Fruit fly (Drosophila melanogaster): ENCODE data around the gene NijC.

The NijC gene

DNA sequence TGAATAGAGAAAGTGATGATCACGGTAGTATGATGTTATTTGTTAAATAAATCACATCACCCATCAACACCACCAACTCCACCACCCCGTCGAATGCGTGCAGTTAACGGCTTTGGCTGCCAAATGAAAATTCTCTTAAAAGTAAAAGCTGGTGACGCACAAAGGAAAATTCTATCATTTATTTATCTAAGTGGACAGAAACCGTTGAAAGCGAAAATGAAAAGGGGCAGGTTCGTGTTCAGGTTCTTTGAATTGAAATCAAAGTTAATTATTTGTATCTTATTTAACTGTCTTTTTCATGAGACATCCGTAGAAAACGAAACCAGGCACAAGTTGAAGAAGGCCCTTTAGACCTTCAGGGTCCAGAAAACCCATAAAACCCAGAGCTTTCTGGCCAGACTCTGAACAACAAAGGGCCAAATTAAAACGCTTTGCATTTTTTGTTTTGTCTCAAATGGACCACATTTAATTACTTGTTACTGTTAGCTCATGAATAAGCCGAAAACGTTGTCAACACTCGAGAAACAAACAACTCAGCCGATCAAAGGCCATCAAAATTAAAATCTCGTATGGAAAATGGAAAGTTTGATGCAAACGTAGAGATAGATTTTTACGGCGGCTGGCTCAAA lies 28.6 kb upstream of the NijC start:
- TF ChIP-seq ttk (optimal IDR thresholded peaks at IDR 0.05) (no peak), insv (optimal IDR thresholded peaks at IDR 0.05) (no peak), h (optimal IDR thresholded peaks at IDR 0.05) (no peak), psq (optimal IDR thresholded peaks at IDR 0.05) (no peak), Sin3A (optimal IDR thresholded peaks at IDR 0.05) (no peak), Myc (optimal IDR thresholded peaks at IDR 0.05) (no peak)

DNA sequence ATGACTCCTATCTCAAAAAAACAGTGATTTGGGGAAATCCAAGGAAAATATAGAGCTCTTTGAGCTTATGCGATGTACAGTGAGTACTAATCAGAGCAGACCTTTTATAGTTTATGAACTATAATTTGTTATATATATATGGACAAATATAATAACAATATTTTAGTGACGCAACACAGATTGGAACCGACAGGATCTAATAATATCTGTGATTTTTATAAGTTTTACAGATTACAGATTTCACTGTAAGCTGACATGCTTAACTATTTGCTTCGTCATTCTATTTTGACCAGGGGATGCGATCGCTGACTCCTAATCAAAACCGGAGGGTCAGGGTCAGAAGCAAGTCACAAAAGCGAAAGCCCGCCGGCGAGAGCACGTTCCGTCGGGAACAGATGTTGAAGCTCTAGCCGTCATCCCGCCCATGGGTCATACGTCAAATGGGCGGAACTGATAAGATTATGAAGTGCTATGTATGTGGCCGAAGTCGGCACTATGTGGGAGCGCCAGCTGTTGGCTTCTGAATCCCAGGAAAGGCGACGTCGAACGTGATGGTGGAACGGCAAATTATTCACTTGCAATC lies 20.8 kb upstream of the NijC start, which contains the start of gene Gnmt:
TSS of gene Gnmt (plus strand) at position 568 of the 583 bp plus-strand sequence.
- TF ChIP-seq insv (optimal IDR thresholded peaks at IDR 0.05): no peak
- TF ChIP-seq Myc (optimal IDR thresholded peaks at IDR 0.05): no peak
- no peak for TF ChIP-seq ttk (optimal IDR thresholded peaks at IDR 0.05)

DNA sequence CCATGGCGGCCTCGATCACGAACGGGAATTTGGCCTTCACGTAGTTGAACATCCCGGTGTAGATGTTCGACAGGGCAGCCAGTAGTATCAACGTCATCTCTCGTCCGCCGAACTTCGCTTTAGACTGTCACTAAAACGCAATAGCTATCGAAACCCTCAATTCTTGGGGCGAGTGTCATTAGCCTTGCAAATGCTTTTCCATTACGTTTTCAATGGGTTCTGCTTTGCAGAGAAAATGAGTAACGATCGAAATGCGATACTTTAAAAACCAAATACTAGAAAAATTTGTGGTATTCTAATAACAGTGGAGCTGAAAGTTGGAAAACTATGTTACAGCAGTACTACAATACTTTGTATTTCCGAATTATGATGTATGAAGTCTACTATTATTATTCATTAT lies 18.8 kb upstream of the NijC start, which contains the start of gene CG43630:
TSS of gene CG43630 (minus strand) at position 101 of the 400 bp plus-strand sequence.
- TF ChIP-seq insv (optimal IDR thresholded peaks at IDR 0.05): no peak
- no peak for TF ChIP-seq Myc (optimal IDR thresholded peaks at IDR 0.05)
- TF ChIP-seq ttk (optimal IDR thresholded peaks at IDR 0.05): no peak
- TF ChIP-seq psq (optimal IDR thresholded peaks at IDR 0.05): no peak
- TF ChIP-seq Sin3A (optimal IDR thresholded peaks at IDR 0.05): no peak
- TF ChIP-seq h (optimal IDR thresholded peaks at IDR 0.05): no peak

DNA sequence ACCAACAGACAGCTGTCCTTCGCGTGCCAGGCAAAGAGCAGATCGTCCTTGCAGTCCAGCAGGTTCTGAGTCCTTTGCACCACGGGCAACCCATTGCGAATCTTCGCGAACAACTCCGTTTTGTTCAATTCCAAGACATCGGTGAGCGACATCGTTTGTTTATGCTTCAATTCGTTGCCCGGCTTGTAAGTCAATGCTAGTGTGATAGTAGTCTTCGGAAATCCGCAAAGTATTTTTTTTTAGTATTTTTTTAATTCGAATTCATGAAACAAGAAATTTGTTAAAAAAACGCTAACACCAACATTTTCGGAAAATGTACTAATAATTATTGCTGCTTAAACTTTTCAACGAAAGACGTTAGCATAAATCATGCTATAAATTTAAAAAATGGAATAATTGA lies 16.1 kb upstream of the NijC start, which contains the start of gene mbo:
TSS of gene mbo (minus strand) at position 203 of the 400 bp plus-strand sequence.
- no peak for TF ChIP-seq insv (optimal IDR thresholded peaks at IDR 0.05)
- TF ChIP-seq Myc (optimal IDR thresholded peaks at IDR 0.05): no peak
- TF ChIP-seq ttk (optimal IDR thresholded peaks at IDR 0.05): no peak
- TF ChIP-seq Sin3A (optimal IDR thresholded peaks at IDR 0.05): no peak
- TF ChIP-seq psq (optimal IDR thresholded peaks at IDR 0.05): no peak
- no peak for TF ChIP-seq h (optimal IDR thresholded peaks at IDR 0.05)

DNA sequence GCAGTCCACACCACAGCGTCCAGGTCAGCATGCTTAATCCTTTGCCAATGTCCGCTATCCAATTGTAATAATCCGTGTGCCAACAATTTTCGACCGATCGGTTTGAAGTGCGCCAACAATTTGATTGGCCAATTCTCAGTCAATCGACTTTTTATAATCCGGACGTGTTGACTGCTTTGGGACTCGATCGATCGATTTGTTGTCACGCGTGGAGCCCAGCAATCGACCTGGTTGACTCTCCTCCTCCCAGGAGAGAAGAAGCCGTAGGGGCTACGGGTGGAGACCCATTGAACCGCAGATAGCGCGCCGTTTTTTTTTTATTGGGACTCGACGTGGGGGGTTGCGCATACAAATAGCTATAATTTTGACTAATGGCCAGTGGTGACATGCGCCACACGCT lies 13.7 kb upstream of the NijC start, which contains the start of gene Cyp313a4:
TSS of gene Cyp313a4 (minus strand) at position 101 of the 400 bp plus-strand sequence.
- TF ChIP-seq Myc (optimal IDR thresholded peaks at IDR 0.05) (no peak), psq (optimal IDR thresholded peaks at IDR 0.05) (no peak), ttk (optimal IDR thresholded peaks at IDR 0.05) (no peak), h (optimal IDR thresholded peaks at IDR 0.05) (no peak), Sin3A (optimal IDR thresholded peaks at IDR 0.05) (no peak), insv (optimal IDR thresholded peaks at IDR 0.05) (no peak)

DNA sequence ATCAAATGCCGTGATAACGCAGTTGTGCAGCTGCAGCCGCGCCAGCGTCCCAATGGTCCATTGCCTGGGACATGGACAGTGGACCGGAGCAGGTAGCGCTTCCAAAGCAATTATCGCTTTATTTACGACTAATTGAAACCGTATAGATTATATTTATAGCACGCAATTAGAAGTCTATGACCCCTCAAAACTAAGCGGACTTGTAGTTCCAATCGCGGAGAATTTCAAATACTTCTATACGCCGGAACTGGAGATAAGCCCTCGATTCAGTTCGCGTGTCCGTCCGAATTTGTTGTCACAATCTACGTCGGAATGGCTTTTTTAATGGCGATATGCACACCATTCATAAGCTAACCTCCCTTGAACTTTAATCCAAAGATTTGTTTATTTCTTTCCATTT lies 9.6 kb upstream of the NijC start:
- TF ChIP-seq h (optimal IDR thresholded peaks at IDR 0.05) (no peak), psq (optimal IDR thresholded peaks at IDR 0.05) (no peak)

DNA sequence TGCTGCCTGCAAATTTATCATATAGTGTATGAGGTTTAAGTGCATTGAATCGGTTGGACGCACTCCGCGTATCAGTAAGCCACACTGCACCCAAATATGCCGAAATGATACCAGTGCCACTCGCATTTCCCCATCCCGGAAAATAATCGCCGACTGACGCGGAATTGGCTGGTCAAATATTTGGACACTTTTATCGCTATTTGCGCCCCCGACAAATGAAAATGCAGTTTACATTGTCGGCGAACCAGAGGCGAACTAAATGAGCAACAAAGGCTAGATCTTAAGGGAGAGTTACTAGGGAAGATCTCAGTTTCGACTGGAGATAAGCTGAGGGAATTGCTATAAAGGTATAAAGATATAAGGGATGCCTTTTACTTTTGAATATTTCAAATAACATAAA lies 6.8 kb upstream of the NijC start:
- no peak for TF ChIP-seq Myc (optimal IDR thresholded peaks at IDR 0.05)
- no peak for TF ChIP-seq ttk (optimal IDR thresholded peaks at IDR 0.05)
- no peak for TF ChIP-seq h (optimal IDR thresholded peaks at IDR 0.05)
- no peak for TF ChIP-seq insv (optimal IDR thresholded peaks at IDR 0.05)
- no peak for TF ChIP-seq Sin3A (optimal IDR thresholded peaks at IDR 0.05)
- TF ChIP-seq psq (optimal IDR thresholded peaks at IDR 0.05): no peak

DNA sequence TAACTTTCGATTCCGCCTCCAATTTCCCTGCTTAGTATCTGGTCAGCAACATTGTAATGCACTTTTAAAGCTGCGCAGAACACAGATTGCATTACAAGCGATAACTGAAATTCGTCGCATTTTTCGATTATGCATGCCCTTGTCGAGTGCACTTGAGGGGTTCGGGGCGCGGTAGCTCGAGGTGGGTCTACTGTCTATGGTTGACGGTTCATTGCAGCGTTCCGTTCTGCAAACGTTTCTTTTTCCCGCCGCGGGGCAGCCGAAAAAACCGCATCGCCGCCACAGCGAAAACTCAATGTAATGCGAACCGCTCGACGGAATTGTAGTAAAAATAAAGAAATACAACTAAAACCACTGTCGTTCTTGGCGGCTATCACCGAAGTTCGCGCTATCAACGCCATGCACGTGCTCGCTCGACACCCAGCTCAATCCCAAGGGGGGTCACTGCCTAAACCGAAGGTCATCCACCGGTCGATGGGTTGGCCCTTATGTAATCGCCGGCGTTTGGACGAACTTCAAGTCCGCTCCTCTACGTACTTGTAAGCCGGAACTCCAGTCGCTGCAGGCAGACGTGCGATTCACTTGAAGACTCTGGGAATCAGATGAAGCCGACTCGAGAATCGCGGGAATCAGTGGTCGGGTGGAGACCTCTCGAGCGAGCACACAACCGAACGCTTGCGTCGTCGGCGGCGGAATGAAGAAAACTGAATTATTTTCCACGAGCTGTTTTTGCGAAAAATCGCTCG lies 6.1 kb upstream of the NijC start, which contains the start of gene kar:
TSS of gene kar (minus strand) at position 696 of the 746 bp plus-strand sequence.
- TF ChIP-seq Sin3A (optimal IDR thresholded peaks at IDR 0.05): no peak
- no peak for TF ChIP-seq insv (optimal IDR thresholded peaks at IDR 0.05)
- no peak for TF ChIP-seq Myc (optimal IDR thresholded peaks at IDR 0.05)
- no peak for TF ChIP-seq h (optimal IDR thresholded peaks at IDR 0.05)
- TF ChIP-seq psq (optimal IDR thresholded peaks at IDR 0.05): no peak
- TF ChIP-seq ttk (optimal IDR thresholded peaks at IDR 0.05): no peak

DNA sequence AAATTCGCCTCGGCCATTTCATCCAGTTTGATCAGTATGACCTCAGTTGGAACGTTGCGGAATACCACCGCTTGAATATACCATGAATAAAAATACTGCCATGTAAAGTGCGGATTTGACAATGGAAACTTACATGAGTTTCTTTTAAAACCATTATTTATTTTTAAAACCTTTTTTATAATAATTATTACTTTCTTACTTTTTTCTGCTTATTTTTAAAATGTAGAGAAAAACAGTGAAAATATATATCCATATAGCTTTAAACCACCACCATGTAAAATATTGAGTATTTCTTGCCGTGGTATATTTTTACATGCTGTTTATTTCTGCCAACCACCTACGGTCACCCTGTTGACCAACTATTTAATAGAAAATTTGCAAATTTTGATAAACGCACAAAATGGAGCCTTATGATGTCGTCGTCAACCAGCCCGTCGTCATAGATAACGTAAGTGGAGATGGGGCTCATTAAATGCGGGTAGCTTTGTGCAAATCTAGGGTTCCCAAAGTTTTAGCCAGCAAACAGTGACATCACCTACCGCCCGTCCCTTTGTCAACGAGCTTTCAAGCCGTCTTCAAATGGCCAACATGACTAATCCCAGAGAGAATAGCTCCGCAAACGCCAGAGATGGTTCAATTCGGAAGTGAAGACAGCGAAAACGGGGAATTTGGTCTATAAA lies 3.4 kb upstream of the NijC start, which contains the start of gene Arp1:
TSS of gene Arp1 (plus strand) at position 322 of the 680 bp plus-strand sequence.
- TF ChIP-seq psq (optimal IDR thresholded peaks at IDR 0.05) (no peak), insv (optimal IDR thresholded peaks at IDR 0.05) (no peak), Sin3A (optimal IDR thresholded peaks at IDR 0.05) (no peak), ttk (optimal IDR thresholded peaks at IDR 0.05) (no peak), Myc (optimal IDR thresholded peaks at IDR 0.05) (no peak), h (optimal IDR thresholded peaks at IDR 0.05) (no peak)

DNA sequence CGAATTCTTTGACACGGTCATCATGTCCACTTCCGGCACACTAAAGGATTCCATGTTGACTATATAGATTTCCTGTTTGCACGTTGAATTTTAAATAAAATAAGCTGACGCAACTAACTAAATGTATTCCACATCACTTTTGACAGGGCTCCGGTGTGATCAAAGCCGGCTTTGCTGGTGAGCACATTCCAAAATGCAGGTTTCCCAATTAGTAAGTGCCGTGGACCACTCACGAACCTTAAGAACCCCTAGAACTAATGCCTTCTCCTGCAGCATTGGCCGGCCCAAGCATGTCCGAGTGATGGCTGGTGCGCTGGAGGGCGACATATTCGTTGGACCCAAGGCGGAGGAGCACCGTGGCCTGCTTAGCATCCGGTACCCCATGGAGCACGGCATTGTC lies 2.4 kb upstream of the NijC start, which contains the start of gene CG31347:
TSS of gene CG31347 (minus strand) at position 101 of the 400 bp plus-strand sequence.
- no peak for TF ChIP-seq ttk (optimal IDR thresholded peaks at IDR 0.05)
- no peak for TF ChIP-seq Sin3A (optimal IDR thresholded peaks at IDR 0.05)
- TF ChIP-seq Myc (optimal IDR thresholded peaks at IDR 0.05): no peak
- no peak for TF ChIP-seq h (optimal IDR thresholded peaks at IDR 0.05)
- no peak for TF ChIP-seq insv (optimal IDR thresholded peaks at IDR 0.05)
- TF ChIP-seq psq (optimal IDR thresholded peaks at IDR 0.05): no peak

DNA sequence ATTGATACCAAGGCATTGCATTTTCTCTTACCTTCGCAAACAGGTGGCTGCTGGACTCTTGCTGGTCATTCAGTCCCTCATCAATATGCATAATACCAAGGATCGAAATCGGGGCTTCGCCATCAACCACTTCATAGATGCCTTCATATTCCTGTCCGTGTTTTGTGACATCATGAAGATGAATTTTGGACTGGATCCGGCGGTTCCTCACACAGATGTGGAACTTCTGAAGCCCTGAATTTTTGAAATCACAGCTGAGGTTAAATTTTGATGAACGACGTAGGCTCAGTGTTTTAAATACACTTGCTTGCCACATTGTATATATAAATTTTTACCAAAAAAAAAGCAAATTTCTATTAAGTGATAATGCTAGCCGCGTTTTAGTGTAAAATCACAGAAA lies 2.1 kb downstream of the NijC start, which contains the start of gene Past1:
TSS of gene Past1 (plus strand) at position 301 of the 400 bp plus-strand sequence.
- TF ChIP-seq ttk (optimal IDR thresholded peaks at IDR 0.05) (no peak), psq (optimal IDR thresholded peaks at IDR 0.05) (no peak), Sin3A (optimal IDR thresholded peaks at IDR 0.05) (no peak), Myc (optimal IDR thresholded peaks at IDR 0.05) (no peak), h (optimal IDR thresholded peaks at IDR 0.05) (no peak), insv (optimal IDR thresholded peaks at IDR 0.05) (no peak)
